Worm (Caenorhabditis elegans): ENCODE results near the gene T05A7.6.

Gene T05A7.6

DNA sequence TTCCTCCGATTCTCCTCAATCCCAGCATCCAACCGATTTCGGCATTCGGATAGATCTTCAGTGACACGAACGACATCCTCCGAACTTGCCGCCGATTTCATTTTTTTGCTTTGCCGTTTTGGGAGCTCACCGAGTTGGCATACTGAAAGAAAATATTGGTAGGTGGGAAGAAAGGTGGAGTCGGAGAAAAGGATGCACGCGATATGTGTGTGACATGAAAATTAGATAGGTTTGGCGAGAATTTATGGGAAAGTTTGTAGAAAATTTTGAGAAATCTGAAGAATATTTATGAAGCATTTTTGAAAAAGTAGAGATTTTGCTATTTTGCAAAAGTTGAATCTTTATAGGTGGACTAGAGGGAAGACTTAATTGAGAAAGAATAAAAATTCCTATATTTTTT is 33.4 kb downstream of the T05A7.6 start, which contains the start of gene che-10:
TSS of gene che-10 (minus strand) at position 101 of the 400 bp plus-strand sequence.
- no peak for TF ChIP-seq unc-62 (GFP tag; optimal IDR thresholded peaks at IDR 0.05)

DNA sequence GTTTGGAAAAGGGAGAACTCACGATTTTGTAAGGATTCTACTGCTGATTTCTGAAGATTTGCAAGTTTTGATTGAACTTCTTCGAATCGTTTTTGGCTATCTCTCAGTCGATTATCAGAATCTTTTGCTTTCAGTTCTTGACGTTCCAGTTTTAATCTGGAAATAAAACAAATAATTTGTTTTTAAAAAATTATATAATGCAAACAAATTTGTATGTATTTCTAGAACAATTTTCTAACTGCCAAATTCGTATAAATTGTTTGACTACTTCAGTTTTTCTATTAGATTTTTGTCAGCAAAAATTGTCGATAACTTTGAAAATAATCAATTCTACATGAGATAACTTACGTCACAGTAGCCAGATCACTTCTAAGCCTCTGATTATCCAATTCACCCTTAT is 40.1 kb downstream of the T05A7.6 start:
- no peak for TF ChIP-seq unc-62 (GFP tag; optimal IDR thresholded peaks at IDR 0.05)

DNA sequence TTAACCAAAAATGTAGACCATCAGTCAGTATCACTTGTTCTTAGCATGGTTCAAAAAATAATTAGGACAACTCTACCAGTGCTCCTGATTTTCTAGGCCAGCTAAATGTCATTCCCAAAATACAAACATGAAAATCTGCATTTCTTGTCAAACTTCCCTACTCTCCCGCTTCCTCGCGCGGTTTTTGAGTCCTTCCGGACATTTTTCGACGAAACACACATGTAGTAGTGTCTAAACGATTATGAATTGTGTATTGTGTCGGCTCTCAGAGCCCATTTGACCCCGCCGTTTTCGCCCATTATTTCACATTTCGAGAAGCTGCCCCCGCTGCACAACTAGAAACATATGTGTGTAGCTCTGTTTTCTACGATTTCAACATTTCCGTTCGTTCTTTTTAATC is 45.0 kb downstream of the T05A7.6 start, which contains the start of gene F35D11.1:
TSS of gene F35D11.1 (plus strand) at position 301 of the 400 bp plus-strand sequence.
- no peak for TF ChIP-seq unc-62 (GFP tag; optimal IDR thresholded peaks at IDR 0.05)

DNA sequence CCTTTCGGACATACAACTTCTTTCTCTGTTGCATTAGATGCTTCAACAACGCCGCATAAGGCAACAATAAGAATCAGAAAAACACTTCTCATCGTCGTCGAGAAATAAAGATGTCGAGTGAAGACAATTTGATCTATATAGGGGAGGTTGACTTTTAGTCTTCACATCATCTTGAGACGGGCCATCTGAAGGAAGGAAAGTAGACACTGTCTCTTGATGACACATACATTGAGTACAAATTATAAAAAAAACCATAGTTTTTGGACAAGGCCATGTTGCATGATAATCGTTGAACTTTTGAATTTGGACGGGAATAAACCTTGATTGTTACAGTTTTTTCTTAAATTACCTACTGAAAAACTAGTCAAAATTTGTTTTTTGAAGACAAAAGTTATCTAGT is 49.9 kb downstream of the T05A7.6 start, which contains the start of gene clec-139:
TSS of gene clec-139 (minus strand) at position 101 of the 400 bp plus-strand sequence.
- no peak for TF ChIP-seq unc-62 (GFP tag; optimal IDR thresholded peaks at IDR 0.05)

DNA sequence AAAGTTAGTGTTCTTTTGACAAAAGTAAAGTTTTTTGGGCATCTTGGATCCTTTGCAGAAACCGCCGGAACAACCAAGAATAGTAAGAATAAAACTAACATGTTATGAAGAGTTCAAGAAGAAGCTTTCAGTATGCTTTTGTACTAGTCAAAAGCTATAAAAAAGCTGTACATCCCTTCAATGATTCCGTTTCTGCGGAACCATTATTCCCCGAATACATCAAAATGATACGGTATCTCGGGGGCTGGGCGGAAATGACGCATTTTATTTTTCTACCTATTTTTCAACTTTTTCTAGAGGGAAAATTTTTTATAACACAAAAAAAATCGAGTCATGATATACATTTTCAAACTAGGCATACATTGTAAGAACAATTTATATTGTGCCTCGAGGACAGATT is 51.9 kb downstream of the T05A7.6 start, which contains the start of gene clec-138:
TSS of gene clec-138 (minus strand) at position 101 of the 400 bp plus-strand sequence.
- TF ChIP-seq unc-62 (GFP tag; optimal IDR thresholded peaks at IDR 0.05): no peak

All from whole organism, dauer.